Worm (Caenorhabditis elegans) whole organism, L4/young adult: ENCODE data around the gene ace-4.

Experiments
- W03F9.2 ChIP-seq: fragments of 150-350 bp; optimal IDR thresholded peaks from 2 replicates; lab custom pipeline; 2014; ENCODE audit warnings: missing biosample characterization, missing genetic modification characterization
- dao-5 ChIP-seq: sonication (generic microtip); optimal IDR thresholded peaks from 2 replicates; lab custom pipeline; 2016; ENCODE audit warnings: missing genotype, missing genetic modification characterization, moderate library complexity, missing compliant biosample characterization
- him-1 ChIP-seq: sonication (generic microtip); optimal IDR thresholded peaks from 2 replicates; lab custom pipeline; 2016; ENCODE audit warnings: missing genotype, missing genetic modification reagents, missing genetic modification characterization, missing compliant biosample characterization

- TF ChIP-seq dao-5 (tag; lab: Kevin White, UChicago): no peak
- no peak for TF ChIP-seq W03F9.2 (tag; lab: Kevin White, UChicago)
- no peak for TF ChIP-seq him-1 (tag; lab: Kevin White, UChicago)
These were observed 44.4 kb downstream of the ace-4 start for ce11 chrII:14242259-14242658.
